Fruit fly (Drosophila melanogaster) whole organism, prepupa: ENCODE results near the gene Cbl.
A peak's percentile ranks its signal among the peaks of the same experiment; 100 is the strongest.

Experiments used
- Blimp-1 ChIP-seq: fragments of 200-800 bp; sonication (Bioruptor generic); optimal IDR thresholded peaks from 3 replicates; lab custom pipeline; 2017; ENCODE audit warnings: missing biosample characterization, missing genetic modification characterization, mild to moderate bottlenecking, moderate library complexity, missing genetic modification reagents
- CG10669 ChIP-seq: fragments of 200-800 bp; sonication (Bioruptor generic); optimal IDR thresholded peaks from 3 replicates; lab custom pipeline; 2018; ENCODE audit warnings: missing biosample characterization, mild to moderate bottlenecking, missing genetic modification characterization, moderate library complexity
- CG11294 ChIP-seq: fragments of 200-800 bp; sonication (Bioruptor generic); IDR thresholded peaks from 2 replicates; pipeline ENCODE4 v1.3.6; 2022; ENCODE audit warnings: missing biosample characterization, missing genetic modification characterization
- CG11762 ChIP-seq: fragments of 200-800 bp; sonication (Bioruptor generic); optimal IDR thresholded peaks from 3 replicates; lab custom pipeline; 2016; ENCODE audit warnings: missing biosample characterization, missing genetic modification characterization; ENCODE audit not compliant: insufficient read depth
- CG11902 ChIP-seq: fragments of 200-800 bp; sonication (Bioruptor generic); optimal IDR thresholded peaks from 3 replicates; lab custom pipeline; 2016; ENCODE audit warnings: missing biosample characterization, missing genetic modification characterization
- CG1621 ChIP-seq: fragments of 200-800 bp; sonication (Bioruptor generic); optimal IDR thresholded peaks from 3 replicates; lab custom pipeline; 2018; ENCODE audit warnings: missing biosample characterization, mild to moderate bottlenecking, missing genetic modification characterization
- CG16779 ChIP-seq: fragments of 200-800 bp; sonication (Bioruptor generic); optimal IDR thresholded peaks from 3 replicates; lab custom pipeline; 2017; ENCODE audit warnings: missing biosample characterization, mild to moderate bottlenecking, missing genetic modification characterization
- CG32006 ChIP-seq: fragments of 200-800 bp; sonication (Bioruptor generic); optimal IDR thresholded peaks from 3 replicates; lab custom pipeline; 2017; ENCODE audit warnings: missing biosample characterization, mild to moderate bottlenecking, missing genetic modification characterization
- CG34406 ChIP-seq: fragments of 200-800 bp; sonication (Bioruptor generic); optimal IDR thresholded peaks from 3 replicates; lab custom pipeline; 2016; ENCODE audit warnings: missing biosample characterization, missing genetic modification characterization
- CG3919 ChIP-seq: fragments of 200-800 bp; sonication (Bioruptor generic); optimal IDR thresholded peaks from 3 replicates; lab custom pipeline; 2016; ENCODE audit warnings: missing biosample characterization, missing genetic modification characterization
- CG4318 ChIP-seq: fragments of 200-800 bp; sonication (Bioruptor generic); optimal IDR thresholded peaks from 3 replicates; lab custom pipeline; 2017; ENCODE audit warnings: missing biosample characterization, mild to moderate bottlenecking, missing genetic modification characterization
- CG6163 ChIP-seq: fragments of 200-800 bp; sonication (Bioruptor generic); IDR thresholded peaks from 3 replicates; pipeline ENCODE4 v1.3.6; 2022; ENCODE audit warnings: missing biosample characterization, missing genetic modification characterization
- CG6276 ChIP-seq: fragments of 200-800 bp; sonication (Bioruptor generic); optimal IDR thresholded peaks from 2 replicates; lab custom pipeline; 2017; ENCODE audit warnings: missing biosample characterization, mild to moderate bottlenecking, missing genetic modification characterization
- CG6808 ChIP-seq: fragments of 200-800 bp; sonication (Bioruptor generic); optimal IDR thresholded peaks from 3 replicates; lab custom pipeline; 2017; ENCODE audit warnings: missing biosample characterization, missing genetic modification characterization, mild to moderate bottlenecking, moderate library complexity, missing genetic modification reagents
- CG6854 ChIP-seq: fragments of 200-800 bp; sonication (Bioruptor generic); optimal IDR thresholded peaks from 2 replicates; lab custom pipeline; 2017; ENCODE audit warnings: missing biosample characterization, mild to moderate bottlenecking, missing genetic modification characterization
- CG7368 ChIP-seq: fragments of 200-800 bp; sonication (Bioruptor generic); optimal IDR thresholded peaks from 3 replicates; lab custom pipeline; 2016; ENCODE audit warnings: missing biosample characterization, missing genetic modification characterization
- CG8119 ChIP-seq: fragments of 200-800 bp; sonication (Bioruptor generic); IDR thresholded peaks from 3 replicates; pipeline ENCODE4 v1.3.6; 2022; ENCODE audit warnings: missing biosample characterization, missing genetic modification characterization
- CG8319 ChIP-seq: fragments of 200-800 bp; sonication (Bioruptor generic); optimal IDR thresholded peaks from 3 replicates; lab custom pipeline; 2016; ENCODE audit warnings: missing biosample characterization, missing genetic modification characterization
- CG8632 ChIP-seq: fragments of 200-800 bp; sonication (Bioruptor generic); optimal IDR thresholded peaks from 3 replicates; lab custom pipeline; 2016; ENCODE audit warnings: missing biosample characterization, missing genetic modification characterization
- Eip75B ChIP-seq: fragments of 200-800 bp; sonication (Bioruptor generic); optimal IDR thresholded peaks from 3 replicates; lab custom pipeline; 2016; ENCODE audit warnings: missing biosample characterization, missing genetic modification characterization
- Eip78C ChIP-seq: fragments of 200-800 bp; sonication (Bioruptor generic); peaks from one replicate; lab custom pipeline; 2016; ENCODE audit warnings: missing biosample characterization, missing genetic modification characterization
- Ets21C ChIP-seq: fragments of 200-800 bp; sonication (Bioruptor generic); optimal IDR thresholded peaks from 3 replicates; lab custom pipeline; 2016; ENCODE audit warnings: missing biosample characterization, missing genetic modification characterization
- Gug ChIP-seq: fragments of 200-800 bp; sonication (Bioruptor generic); IDR thresholded peaks from 2 replicates; pipeline ENCODE4 v1.3.6; 2022; ENCODE audit warnings: missing biosample characterization, missing genetic modification characterization
- Hr38 ChIP-seq: sonication (Bioruptor generic); optimal IDR thresholded peaks from 2 replicates; lab custom pipeline; 2016; ENCODE audit warnings: missing biosample characterization, missing genetic modification characterization
- Lpt ChIP-seq: fragments of 200-800 bp; sonication (Bioruptor generic); optimal IDR thresholded peaks from 3 replicates; lab custom pipeline; 2016; ENCODE audit warnings: missing biosample characterization, missing genetic modification characterization
- Met ChIP-seq: fragments of 200-800 bp; sonication (Bioruptor generic); optimal IDR thresholded peaks from 3 replicates; lab custom pipeline; 2016; ENCODE audit warnings: missing biosample characterization, missing genetic modification characterization
- OdsH ChIP-seq: fragments of 200-800 bp; sonication (Bioruptor generic); optimal IDR thresholded peaks from 3 replicates; lab custom pipeline; 2016; ENCODE audit warnings: missing biosample characterization, missing genetic modification characterization
- Sox14 ChIP-seq: fragments of 200-800 bp; sonication (Bioruptor generic); optimal IDR thresholded peaks from 3 replicates; lab custom pipeline; 2016; ENCODE audit warnings: missing biosample characterization, missing genetic modification characterization
- achi ChIP-seq: fragments of 200-800 bp; sonication (Bioruptor generic); optimal IDR thresholded peaks from 3 replicates; lab custom pipeline; 2016; ENCODE audit warnings: missing biosample characterization, missing genetic modification characterization
- acj6 ChIP-seq: fragments of 200-800 bp; sonication (Bioruptor generic); optimal IDR thresholded peaks from 3 replicates; lab custom pipeline; 2016; ENCODE audit warnings: missing biosample characterization, missing genetic modification characterization
- cyc ChIP-seq: fragments of 200-800 bp; sonication (Bioruptor generic); optimal IDR thresholded peaks from 3 replicates; lab custom pipeline; 2016; ENCODE audit warnings: missing biosample characterization, missing genetic modification characterization
- dac ChIP-seq: fragments of 200-800 bp; sonication (Bioruptor generic); optimal IDR thresholded peaks from 2 replicates; lab custom pipeline; 2017; ENCODE audit warnings: missing biosample characterization, mild to moderate bottlenecking, missing genetic modification characterization
- dsx ChIP-seq: fragments of 200-800 bp; optimal IDR thresholded peaks from 3 replicates; lab custom pipeline; 2019; ENCODE audit warnings: missing biosample characterization, mild to moderate bottlenecking, missing genetic modification characterization, moderate library complexity; ENCODE audit not compliant: poor library complexity, severe bottlenecking
- esn ChIP-seq: fragments of 200-800 bp; sonication (Bioruptor generic); optimal IDR thresholded peaks from 2 replicates; lab custom pipeline; 2016; ENCODE audit warnings: missing biosample characterization, mild to moderate bottlenecking, missing genetic modification characterization, moderate library complexity
- fd59A ChIP-seq: fragments of 200-800 bp; sonication (Bioruptor generic); optimal IDR thresholded peaks from 2 replicates; lab custom pipeline; 2017; ENCODE audit warnings: missing biosample characterization, mild to moderate bottlenecking, missing genetic modification characterization, missing genetic modification reagents
- fd85E ChIP-seq: fragments of 200-800 bp; sonication (Bioruptor generic); optimal IDR thresholded peaks from 3 replicates; lab custom pipeline; 2016; ENCODE audit warnings: missing biosample characterization, missing genetic modification characterization
- net ChIP-seq: fragments of 200-800 bp; sonication (Bioruptor generic); optimal IDR thresholded peaks from 3 replicates; lab custom pipeline; 2016; ENCODE audit warnings: missing biosample characterization, missing genetic modification characterization
- pdm3 ChIP-seq: fragments of 200-800 bp; sonication (Bioruptor generic); optimal IDR thresholded peaks from 3 replicates; lab custom pipeline; 2016; ENCODE audit warnings: missing biosample characterization, missing genetic modification characterization
- salr ChIP-seq, 2 experiments: fragments of 200-800 bp; sonication (Bioruptor generic); optimal IDR thresholded peaks; 3 replicates each; lab custom pipeline; 2016 to 2018; ENCODE audit warnings: missing biosample characterization in 2 of 2, missing genetic modification characterization in 2 of 2, mild to moderate bottlenecking in 1 of 2
- ss ChIP-seq, 2 experiments: fragments of 200-800 bp; sonication (Bioruptor generic); optimal IDR thresholded peaks; 2 replicates in 1 of 2; 3 replicates in 1 of 2; lab custom pipeline; 2017 to 2018; ENCODE audit warnings: mild to moderate bottlenecking in 2 of 2, missing biosample characterization in 2 of 2, missing genetic modification characterization in 2 of 2, moderate library complexity in 1 of 2
- svp ChIP-seq: fragments of 200-800 bp; sonication (Bioruptor generic); peaks from one replicate; lab custom pipeline; 2016; ENCODE audit warnings: missing biosample characterization, missing genetic modification characterization
- topi ChIP-seq: fragments of 200-800 bp; sonication (Bioruptor generic); optimal IDR thresholded peaks from 3 replicates; lab custom pipeline; 2016; ENCODE audit warnings: missing biosample characterization, missing genetic modification characterization
- vri ChIP-seq: fragments of 200-800 bp; sonication (Bioruptor generic); optimal IDR thresholded peaks from 3 replicates; lab custom pipeline; 2016; ENCODE audit warnings: missing biosample characterization, mild to moderate bottlenecking, missing genetic modification characterization

Cbl gene

dm6 chr3L:8458767-8459614 lies 34.2 kb downstream of the Cbl start (continued):
- peak; percentile 67 for TF ChIP-seq OdsH
- peak; percentile 63 for TF ChIP-seq Eip75B (GFP tag; lab: Kevin White, UChicago)
- TF ChIP-seq CG16779 (tag; lab: Kevin White, UChicago) = no peak
- peak; percentile 51 for TF ChIP-seq CG6276
- peak; percentile 3 for TF ChIP-seq dac
- peak in 1 of 2 experiments; percentile 60 for TF ChIP-seq salr (GFP tag; optimal IDR thresholded peaks at IDR 0.05; lab: Kevin White, UChicago)
- TF ChIP-seq Met (GFP tag; lab: Kevin White, UChicago) = peak; percentile 70
- TF ChIP-seq acj6 = peak; percentile 66
- TF ChIP-seq Eip78C (GFP tag; lab: Kevin White, UChicago) = peak; percentile 95
- TF ChIP-seq CG10669 (GFP tag; lab: Kevin White, UChicago) = peak; percentile 69
- TF ChIP-seq Lpt (GFP tag; lab: Kevin White, UChicago) = peak; percentile 19
- peak; percentile 59 for TF ChIP-seq Sox14 (GFP tag; lab: Kevin White, UChicago)
- TF ChIP-seq Ets21C (GFP tag; lab: Kevin White, UChicago) = peak; percentile 10
- peak; percentile 60 for TF ChIP-seq topi
- TF ChIP-seq CG6808 (GFP tag; lab: Kevin White, UChicago) = peak; percentile 67
- TF ChIP-seq CG11294 = no peak
- TF ChIP-seq CG34406 (GFP tag; lab: Kevin White, UChicago) = peak; percentile 47
- peak in 1 of 2 experiments; percentile 34 for TF ChIP-seq ss (GFP tag; optimal IDR thresholded peaks at IDR 0.05; lab: Kevin White, UChicago)

dm6 chr3L:8459615-8460004 lies 34.9 kb downstream of the Cbl start:
- TF ChIP-seq vri (GFP tag; lab: Kevin White, UChicago) = no peak
- no peak for TF ChIP-seq CG32006 (GFP tag; lab: Kevin White, UChicago)
- TF ChIP-seq cyc (GFP tag; lab: Kevin White, UChicago) = no peak
- TF ChIP-seq CG6808 (GFP tag; lab: Kevin White, UChicago) = no peak
- no peak for TF ChIP-seq Hr38 (GFP tag; lab: Kevin White, UChicago)
- no peak for TF ChIP-seq CG4318
- TF ChIP-seq CG7368 (GFP tag; lab: Kevin White, UChicago) = no peak
- TF ChIP-seq CG1621 (tag; lab: Kevin White, UChicago) = no peak
- no peak for TF ChIP-seq Blimp-1
- TF ChIP-seq net = no peak
- TF ChIP-seq CG10669 (GFP tag; lab: Kevin White, UChicago) = no peak
- TF ChIP-seq ss (GFP tag; optimal IDR thresholded peaks at IDR 0.05; lab: Kevin White, UChicago) = peak in 1 of 2 experiments; percentile 25
- TF ChIP-seq Gug = 0 out of 2 replicates have a peak, but pooled peaks have one; percentile 4
- no peak for TF ChIP-seq achi (GFP tag; lab: Kevin White, UChicago)
- no peak for TF ChIP-seq esn (GFP tag; lab: Kevin White, UChicago)

dm6 chr3L:8460050-8460878 lies 35.5 kb downstream of the Cbl start:
- TF ChIP-seq CG8632 = peak; percentile 53
- TF ChIP-seq CG6276 = peak; percentile 17
- TF ChIP-seq achi (GFP tag; lab: Kevin White, UChicago) = peak; percentile 31
- no peak for TF ChIP-seq CG1621 (tag; lab: Kevin White, UChicago)
- TF ChIP-seq fd85E (GFP tag; lab: Kevin White, UChicago) = no peak
- no peak; the same call in 2 of the 3 replicates for TF ChIP-seq CG6163
- TF ChIP-seq Met (GFP tag; lab: Kevin White, UChicago) = peak; percentile 19
- TF ChIP-seq CG8119 (GFP tag; lab: Robert Waterston, UW) = no peak; the same call in 2 of the 3 replicates
- TF ChIP-seq CG6854 = no peak
- TF ChIP-seq pdm3 (GFP tag; lab: Kevin White, UChicago) = peak; percentile 56
- TF ChIP-seq dsx (GFP tag; lab: Kevin White, UChicago) = no peak
- no peak for TF ChIP-seq Hr38 (GFP tag; lab: Kevin White, UChicago)
- TF ChIP-seq CG8319 (GFP tag; lab: Kevin White, UChicago) = peak; percentile 16
- no peak for TF ChIP-seq CG16779 (tag; lab: Kevin White, UChicago)
- TF ChIP-seq ss (GFP tag; optimal IDR thresholded peaks at IDR 0.05; lab: Kevin White, UChicago) = peak in 1 of 2 experiments; percentile 31
- peak; percentile 38 for TF ChIP-seq acj6
- TF ChIP-seq Eip75B (GFP tag; lab: Kevin White, UChicago) = no peak
- peak; percentile 88 for TF ChIP-seq Eip78C (GFP tag; lab: Kevin White, UChicago)
- TF ChIP-seq CG11762 (GFP tag; lab: Kevin White, UChicago) = peak; percentile 28
- TF ChIP-seq CG11902 = peak; percentile 11
- peak; percentile 35 for TF ChIP-seq CG3919 (GFP tag; lab: Kevin White, UChicago)
- TF ChIP-seq Blimp-1 = no peak
- TF ChIP-seq fd59A = peak; percentile 31
- peak; percentile 75 for TF ChIP-seq svp
- no peak for TF ChIP-seq dac
